Worm (Caenorhabditis elegans) whole organism, mixed stage, embryonic: ENCODE results near the gene ceh-23.

Experiments used
- M03D4.4 ChIP-seq: sonication (generic microtip); optimal IDR thresholded peaks from 2 replicates; lab custom pipeline; 2017; ENCODE audit warnings: mild to moderate bottlenecking, missing genetic modification characterization, missing compliant biosample characterization
- bed-3 ChIP-seq: fragments of 200-800 bp; sonication (Bioruptor generic); optimal IDR thresholded peaks from 3 replicates; lab custom pipeline; 2018; ENCODE audit warnings: mild to moderate bottlenecking, missing genetic modification characterization, moderate library complexity, missing compliant biosample characterization
- blmp-1 ChIP-seq: fragments of 150-350 bp; optimal IDR thresholded peaks from 2 replicates; lab custom pipeline; 2014; ENCODE audit warnings: missing biosample characterization, missing genetic modification characterization
- ceh-39 ChIP-seq: fragments of 150-350 bp; optimal IDR thresholded peaks from 2 replicates; lab custom pipeline; 2014; ENCODE audit warnings: missing biosample characterization, missing genetic modification characterization
- ceh-43 ChIP-seq: fragments of 200-800 bp; sonication (Bioruptor generic); optimal IDR thresholded peaks from 2 replicates; lab custom pipeline; 2018; ENCODE audit warnings: mild to moderate bottlenecking, missing genetic modification characterization, moderate library complexity, missing compliant biosample characterization
- ceh-83 ChIP-seq: fragments of 200-800 bp; sonication (Bioruptor generic); optimal IDR thresholded peaks from 2 replicates; lab custom pipeline; 2018; ENCODE audit warnings: mild to moderate bottlenecking, missing genetic modification characterization, missing compliant biosample characterization
- ces-1 ChIP-seq: fragments of 150-350 bp; optimal IDR thresholded peaks from 2 replicates; lab custom pipeline; 2014; ENCODE audit warnings: missing biosample characterization, missing genetic modification reagents, missing genetic modification characterization
- cnd-1 ChIP-seq: fragments of 200-800 bp; sonication (Bioruptor generic); optimal IDR thresholded peaks from 2 replicates; lab custom pipeline; 2018; ENCODE audit warnings: mild to moderate bottlenecking, missing genetic modification characterization, missing compliant biosample characterization
- drap-1 ChIP-seq: fragments of 200-800 bp; sonication (Bioruptor generic); optimal IDR thresholded peaks from 3 replicates; lab custom pipeline; 2018; ENCODE audit warnings: mild to moderate bottlenecking, missing genetic modification characterization, missing compliant biosample characterization
- elt-1 ChIP-seq: sonication (generic microtip); optimal IDR thresholded peaks from 2 replicates; lab custom pipeline; 2017; ENCODE audit warnings: missing genetic modification characterization, mild to moderate bottlenecking, missing compliant biosample characterization, antibody characterized with exemption, moderate library complexity, borderline replicate concordance; ENCODE audit not compliant: insufficient read depth
- elt-3 ChIP-seq: fragments of 150-350 bp; optimal IDR thresholded peaks from 2 replicates; lab custom pipeline; 2014; ENCODE audit warnings: missing biosample characterization, missing genetic modification characterization
- flh-1 ChIP-seq: fragments of 200-800 bp; sonication (Bioruptor generic); optimal IDR thresholded peaks from 2 replicates; lab custom pipeline; 2018; ENCODE audit warnings: mild to moderate bottlenecking, missing genetic modification characterization, moderate library complexity, missing compliant biosample characterization
- ham-2 ChIP-seq: fragments of 200-800 bp; sonication (Bioruptor generic); optimal IDR thresholded peaks from 2 replicates; lab custom pipeline; 2018; ENCODE audit warnings: mild to moderate bottlenecking, missing genetic modification characterization, missing compliant biosample characterization
- hlh-1 ChIP-seq: fragments of 150-350 bp; optimal IDR thresholded peaks from 2 replicates; lab custom pipeline; 2014; ENCODE audit warnings: missing biosample characterization, missing genetic modification reagents, missing genetic modification characterization
- lin-13 ChIP-seq: fragments of 150-350 bp; optimal IDR thresholded peaks from 2 replicates; lab custom pipeline; 2014; ENCODE audit warnings: missing biosample characterization, missing genetic modification characterization
- lin-32 ChIP-seq: fragments of 200-800 bp; sonication (Bioruptor generic); optimal IDR thresholded peaks from 2 replicates; lab custom pipeline; 2018; ENCODE audit warnings: mild to moderate bottlenecking, missing genetic modification characterization, missing compliant biosample characterization
- lsy-2 ChIP-seq: fragments of 150-350 bp; optimal IDR thresholded peaks from 2 replicates; lab custom pipeline; 2014; ENCODE audit warnings: missing biosample characterization, missing genetic modification characterization
- mab-5 ChIP-seq: fragments of 150-350 bp; optimal IDR thresholded peaks from 2 replicates; lab custom pipeline; 2014; ENCODE audit warnings: missing biosample characterization, missing genetic modification characterization
- mep-1 ChIP-seq: fragments of 150-350 bp; optimal IDR thresholded peaks from 2 replicates; lab custom pipeline; 2017; ENCODE audit warnings: missing biosample characterization, missing genetic modification reagents, missing genetic modification characterization, inconsistent platforms
- mls-2 ChIP-seq: sonication (generic microtip); optimal IDR thresholded peaks from 2 replicates; lab custom pipeline; 2016; ENCODE audit warnings: mild to moderate bottlenecking, missing genetic modification characterization, moderate library complexity, missing compliant biosample characterization
- nhr-12 ChIP-seq: fragments of 150-350 bp; optimal IDR thresholded peaks from 2 replicates; lab custom pipeline; 2014; ENCODE audit warnings: missing biosample characterization, missing genetic modification characterization
- nhr-2 ChIP-seq: fragments of 150-350 bp; optimal IDR thresholded peaks from 2 replicates; lab custom pipeline; 2014; ENCODE audit warnings: missing biosample characterization, missing genetic modification characterization
- nhr-237 ChIP-seq: fragments of 150-350 bp; optimal IDR thresholded peaks from 2 replicates; lab custom pipeline; 2014; ENCODE audit warnings: missing biosample characterization, missing genetic modification characterization
- nhr-28 ChIP-seq: fragments of 150-350 bp; optimal IDR thresholded peaks from 2 replicates; lab custom pipeline; 2014; ENCODE audit warnings: missing biosample characterization, missing genetic modification characterization
- nhr-76 ChIP-seq: sonication (generic microtip); optimal IDR thresholded peaks from 2 replicates; lab custom pipeline; 2017; ENCODE audit warnings: missing biosample characterization, missing genetic modification characterization
- pha-4 ChIP-seq: fragments of 150-350 bp; optimal IDR thresholded peaks from 2 replicates; lab custom pipeline; 2018; ENCODE audit warnings: missing biosample characterization, missing genetic modification reagents, missing genetic modification characterization
- sem-2 ChIP-seq: fragments of 200-800 bp; sonication (Bioruptor generic); optimal IDR thresholded peaks from 2 replicates; lab custom pipeline; 2018; ENCODE audit warnings: mild to moderate bottlenecking, missing genetic modification characterization, missing compliant biosample characterization
- snpc-4 ChIP-seq: fragments of 150-350 bp; optimal IDR thresholded peaks from 2 replicates; lab custom pipeline; 2014; ENCODE audit warnings: missing biosample characterization, missing genetic modification characterization
- sptf-1 ChIP-seq: sonication (generic microtip); optimal IDR thresholded peaks from 2 replicates; lab custom pipeline; 2017; ENCODE audit warnings: mild to moderate bottlenecking, missing genetic modification characterization, moderate library complexity, missing compliant biosample characterization
- tbx-8 ChIP-seq: fragments of 200-800 bp; sonication (Bioruptor generic); optimal IDR thresholded peaks from 2 replicates; lab custom pipeline; 2018; ENCODE audit warnings: mild to moderate bottlenecking, missing genetic modification characterization, moderate library complexity, missing compliant biosample characterization
- unc-120 ChIP-seq: sonication (generic microtip); optimal IDR thresholded peaks from 2 replicates; lab custom pipeline; 2017; ENCODE audit warnings: missing genetic modification characterization, missing compliant biosample characterization; ENCODE audit not compliant: poor library complexity, severe bottlenecking
- unc-39 ChIP-seq: fragments of 150-350 bp; optimal IDR thresholded peaks from 2 replicates; lab custom pipeline; 2014; ENCODE audit warnings: missing biosample characterization, missing genetic modification characterization
- unc-62 ChIP-seq: fragments of 150-350 bp; optimal IDR thresholded peaks from 2 replicates; lab custom pipeline; 2014; ENCODE audit warnings: missing biosample characterization, missing genetic modification reagents, missing genetic modification characterization
- zip-8 ChIP-seq: fragments of 150-350 bp; optimal IDR thresholded peaks from 2 replicates; lab custom pipeline; 2014; ENCODE audit warnings: missing biosample characterization, missing genetic modification characterization
- ztf-11 ChIP-seq: fragments of 150-350 bp; optimal IDR thresholded peaks from 2 replicates; lab custom pipeline; 2014; ENCODE audit warnings: missing biosample characterization, missing genetic modification characterization

ceh-23 gene

ce11 chrIII:7837567-7837966 lies 1.8 kb upstream of the ceh-23 start:
- TF ChIP-seq ceh-83 (GFP tag; lab: Kevin White, UChicago) (no peak), nhr-76 (tag; lab: Kevin White, UChicago) (no peak), ces-1 (GFP tag; lab: Kevin White, UChicago) (no peak), mep-1 (tag; lab: Kevin White, UChicago) (no peak), nhr-237 (tag; lab: Kevin White, UChicago) (no peak), sptf-1 (tag; lab: Kevin White, UChicago) (no peak), flh-1 (GFP tag; lab: Kevin White, UChicago) (no peak), pha-4 (no peak), ztf-11 (no peak), nhr-12 (tag; lab: Kevin White, UChicago) (no peak), ham-2 (no peak), lin-32 (no peak), mab-5 (tag; lab: Kevin White, UChicago) (no peak), unc-120 (tag; lab: Kevin White, UChicago) (no peak)

ce11 chrIII:7843536-7843935 lies 4.1 kb downstream of the ceh-23 start, which contains the start of gene ZK652.8:
TSS of gene ZK652.8 (minus strand) at chrIII:7843636.
- no peak for TF ChIP-seq unc-39 (tag; lab: Kevin White, UChicago)
- no peak for TF ChIP-seq unc-120 (tag; lab: Kevin White, UChicago)
- no peak for TF ChIP-seq elt-1 (tag; lab: Kevin White, UChicago)
- no peak for TF ChIP-seq ztf-11
- TF ChIP-seq mep-1 (tag; lab: Kevin White, UChicago) = no peak
- no peak for TF ChIP-seq ceh-43 (GFP tag; lab: Kevin White, UChicago)
- TF ChIP-seq lin-13 (tag; lab: Kevin White, UChicago) = no peak
- no peak for TF ChIP-seq ceh-39 (tag; lab: Kevin White, UChicago)
- TF ChIP-seq M03D4.4 (tag; lab: Kevin White, UChicago) = no peak
- TF ChIP-seq nhr-76 (tag; lab: Kevin White, UChicago) = no peak
- TF ChIP-seq drap-1 (GFP tag; lab: Kevin White, UChicago) = no peak
- no peak for TF ChIP-seq ces-1 (GFP tag; lab: Kevin White, UChicago)
- no peak for TF ChIP-seq elt-3
- TF ChIP-seq blmp-1 (tag; lab: Kevin White, UChicago) = no peak
- no peak for TF ChIP-seq mab-5 (tag; lab: Kevin White, UChicago)
- TF ChIP-seq hlh-1 (tag; lab: Kevin White, UChicago) = no peak
- TF ChIP-seq sem-2 (GFP tag; lab: Kevin White, UChicago) = no peak
- TF ChIP-seq tbx-8 (GFP tag; lab: Kevin White, UChicago) = no peak
- no peak for TF ChIP-seq lsy-2 (tag; lab: Kevin White, UChicago)
- TF ChIP-seq, all 35 proteins: peak for 0

ce11 chrIII:7848173-7848572 lies 8.8 kb downstream of the ceh-23 start:
- no peak for TF ChIP-seq blmp-1 (tag; lab: Kevin White, UChicago)
- no peak for TF ChIP-seq drap-1 (GFP tag; lab: Kevin White, UChicago)
- no peak for TF ChIP-seq mep-1 (tag; lab: Kevin White, UChicago)
- TF ChIP-seq ceh-39 (tag; lab: Kevin White, UChicago) = no peak
- no peak for TF ChIP-seq elt-3
- TF ChIP-seq snpc-4 (tag; lab: Kevin White, UChicago) = no peak
- TF ChIP-seq lin-13 (tag; lab: Kevin White, UChicago) = no peak
- TF ChIP-seq ces-1 (GFP tag; lab: Kevin White, UChicago) = peak; percentile 91

- peak; percentile 78 for TF ChIP-seq nhr-12 (tag; lab: Kevin White, UChicago)
- peak; percentile 96 for TF ChIP-seq ces-1 (GFP tag; lab: Kevin White, UChicago)
- TF ChIP-seq hlh-1 (tag; lab: Kevin White, UChicago) = peak; percentile 79
- TF ChIP-seq nhr-28 = peak; percentile 85
- peak; percentile 92 for TF ChIP-seq ztf-11
- peak; percentile 92 for TF ChIP-seq M03D4.4 (tag; lab: Kevin White, UChicago)
- TF ChIP-seq lin-32 = peak; percentile 58
- peak; percentile 72 for TF ChIP-seq unc-39 (tag; lab: Kevin White, UChicago)
- no peak for TF ChIP-seq snpc-4 (tag; lab: Kevin White, UChicago)
- TF ChIP-seq lin-13 (tag; lab: Kevin White, UChicago) = peak; percentile 100
- TF ChIP-seq lsy-2 (tag; lab: Kevin White, UChicago) = peak; percentile 95
- peak; percentile 99 for TF ChIP-seq pha-4
- peak; percentile 66 for TF ChIP-seq mab-5 (tag; lab: Kevin White, UChicago)
- peak; percentile 78 for TF ChIP-seq ham-2
- peak; percentile 95 for TF ChIP-seq unc-120 (tag; lab: Kevin White, UChicago)
- peak; percentile 99 for TF ChIP-seq nhr-237 (tag; lab: Kevin White, UChicago)
- TF ChIP-seq flh-1 (GFP tag; lab: Kevin White, UChicago) = peak; percentile 44
- TF ChIP-seq sptf-1 (tag; lab: Kevin White, UChicago) = peak; percentile 97
- peak; percentile 91 for TF ChIP-seq elt-3
- peak; percentile 50 for TF ChIP-seq nhr-2 (tag; lab: Kevin White, UChicago)
- TF ChIP-seq ceh-39 (tag; lab: Kevin White, UChicago) = peak; percentile 97
- peak; percentile 84 for TF ChIP-seq blmp-1 (tag; lab: Kevin White, UChicago)
- peak; percentile 85 for TF ChIP-seq tbx-8 (GFP tag; lab: Kevin White, UChicago)
- TF ChIP-seq ceh-83 (GFP tag; lab: Kevin White, UChicago) = peak; percentile 80
- TF ChIP-seq drap-1 (GFP tag; lab: Kevin White, UChicago) = peak; percentile 95
- peak; percentile 70 for TF ChIP-seq elt-1 (tag; lab: Kevin White, UChicago)
- peak; percentile 91 for TF ChIP-seq unc-62
- TF ChIP-seq bed-3 (GFP tag; lab: Kevin White, UChicago) = peak; percentile 76
- peak; percentile 91 for TF ChIP-seq cnd-1 (tag; lab: Kevin White, UChicago)
- peak; percentile 91 for TF ChIP-seq mls-2 (tag; lab: Kevin White, UChicago)
- TF ChIP-seq sem-2 (GFP tag; lab: Kevin White, UChicago) = peak; percentile 46
- peak; percentile 59 for TF ChIP-seq nhr-76 (tag; lab: Kevin White, UChicago)
- peak; percentile 100 for TF ChIP-seq mep-1 (tag; lab: Kevin White, UChicago)
- TF ChIP-seq ceh-43 (GFP tag; lab: Kevin White, UChicago) = peak; percentile 86
- peak; percentile 2 for TF ChIP-seq zip-8
Observed at ce11 chrIII:7854494-7855184, 15.2 kb downstream of the ceh-23 start, which contains the start of gene rpl-35. TSS of gene rpl-35 (plus strand) at chrIII:7855134.
